Fruit fly (Drosophila melanogaster) whole organism, embryonic: ENCODE data around the gene Pdxk.

Experiments
- Ada2b ChIP-seq: fragments of 200-800 bp; sonication (Bioruptor generic); IDR thresholded peaks from 2 replicates; pipeline ENCODE4 v1.3.6; 2022; ENCODE audit warnings: missing biosample characterization, missing genetic modification characterization
- CG1024 ChIP-seq: fragments of 200-800 bp; sonication (Bioruptor generic); IDR thresholded peaks from 2 replicates; pipeline ENCODE4 v1.3.6; 2022; ENCODE audit warnings: missing biosample characterization, missing genetic modification characterization
- CG10431 ChIP-seq: fragments of 200-800 bp; sonication (Bioruptor generic); optimal IDR thresholded peaks from 3 replicates; lab custom pipeline; 2018; ENCODE audit warnings: missing biosample characterization, mild to moderate bottlenecking, missing genetic modification characterization
- CG10654 ChIP-seq: fragments of 200-800 bp; sonication (Bioruptor generic); optimal IDR thresholded peaks from 2 replicates; lab custom pipeline; 2016; ENCODE audit warnings: missing biosample characterization, missing genetic modification characterization
- CG12236 ChIP-seq: fragments of 200-800 bp; sonication (Bioruptor generic); optimal IDR thresholded peaks from 2 replicates; lab custom pipeline; 2016; ENCODE audit warnings: missing biosample characterization, missing genetic modification characterization
- CG12299 ChIP-seq: fragments of 200-800 bp; sonication (Bioruptor generic); optimal IDR thresholded peaks from 2 replicates; lab custom pipeline; 2018; ENCODE audit warnings: missing biosample characterization, mild to moderate bottlenecking, missing genetic modification characterization
- CG12659 ChIP-seq: fragments of 200-800 bp; sonication (Bioruptor generic); optimal IDR thresholded peaks from 3 replicates; lab custom pipeline; 2017; ENCODE audit warnings: mild to moderate bottlenecking, missing biosample characterization, missing genetic modification reagents, missing genetic modification characterization
- CG14441 ChIP-seq: fragments of 200-800 bp; sonication (Bioruptor generic); IDR thresholded peaks from 2 replicates; pipeline ENCODE4 v1.3.6; 2022; ENCODE audit warnings: missing biosample characterization, missing genetic modification characterization
- CG17328 ChIP-seq: fragments of 200-800 bp; sonication (Bioruptor generic); IDR thresholded peaks from 2 replicates; pipeline ENCODE4 v1.3.6; 2022; ENCODE audit warnings: missing biosample characterization, missing genetic modification characterization
- CG2202 ChIP-seq: fragments of 200-800 bp; sonication (Bioruptor generic); optimal IDR thresholded peaks from 2 replicates; lab custom pipeline; 2018; ENCODE audit warnings: missing biosample characterization, mild to moderate bottlenecking, missing genetic modification characterization
- CG2712 ChIP-seq: fragments of 200-800 bp; optimal IDR thresholded peaks from 3 replicates; lab custom pipeline; 2019; ENCODE audit warnings: missing biosample characterization, mild to moderate bottlenecking, missing genetic modification characterization, moderate library complexity
- CG3995 ChIP-seq: fragments of 200-800 bp; sonication (Bioruptor generic); optimal IDR thresholded peaks from 3 replicates; lab custom pipeline; 2016; ENCODE audit warnings: missing biosample characterization, missing genetic modification characterization
- CG4730 ChIP-seq: fragments of 200-800 bp; sonication (Bioruptor generic); IDR thresholded peaks from 2 replicates; pipeline ENCODE4 v1.3.6; 2022; ENCODE audit warnings: missing biosample characterization, missing genetic modification characterization
- CG8290 ChIP-seq, 3 experiments: fragments of 200-800 bp; sonication (Bioruptor generic); optimal IDR thresholded peaks; 2 replicates each; lab custom pipeline; 2016 to 2019; ENCODE audit warnings: missing biosample characterization in 3 of 3, missing genetic modification characterization in 3 of 3, mild to moderate bottlenecking in 2 of 3, moderate library complexity in 1 of 3
- CG9727 ChIP-seq: fragments of 200-800 bp; sonication (Bioruptor generic); optimal IDR thresholded peaks from 3 replicates; lab custom pipeline; 2017; ENCODE audit warnings: missing biosample characterization, mild to moderate bottlenecking, missing genetic modification characterization
- Dbx ChIP-seq: fragments of 200-800 bp; sonication (Bioruptor generic); IDR thresholded peaks from 3 replicates; pipeline ENCODE4 v1.3.6; 2022; ENCODE audit warnings: missing biosample characterization, missing genetic modification characterization
- Deaf1 ChIP-seq: fragments of 200-800 bp; optimal IDR thresholded peaks from 3 replicates; lab custom pipeline; 2019; ENCODE audit warnings: missing biosample characterization, mild to moderate bottlenecking, missing genetic modification characterization, moderate library complexity
- Dip2 ChIP-seq: fragments of 200-800 bp; sonication (Bioruptor generic); IDR thresholded peaks from 2 replicates; pipeline ENCODE4 v1.3.6; 2022; ENCODE audit warnings: missing biosample characterization, missing genetic modification characterization
- Dip3 ChIP-seq: fragments of 200-800 bp; sonication (Bioruptor generic); optimal IDR thresholded peaks from 3 replicates; lab custom pipeline; 2016; ENCODE audit warnings: missing biosample characterization, missing genetic modification characterization
- Doc3 ChIP-seq: fragments of 200-800 bp; sonication (Bioruptor generic); IDR thresholded peaks from 3 replicates; pipeline ENCODE4 v1.3.6; 2022; ENCODE audit warnings: missing biosample characterization, missing genetic modification characterization; ENCODE audit not compliant: partially characterized antibody
- Fer3 ChIP-seq: fragments of 200-800 bp; sonication (Bioruptor generic); optimal IDR thresholded peaks from 2 replicates; lab custom pipeline; 2018; ENCODE audit warnings: missing biosample characterization, mild to moderate bottlenecking, missing genetic modification characterization, moderate library complexity
- HmgD ChIP-seq: fragments of 200-800 bp; sonication (Bioruptor generic); optimal IDR thresholded peaks from 3 replicates; lab custom pipeline; 2016; ENCODE audit warnings: missing biosample characterization, missing genetic modification characterization
- Lhr ChIP-seq: fragments of 200-800 bp; sonication (Bioruptor generic); optimal IDR thresholded peaks from 3 replicates; lab custom pipeline; 2017; ENCODE audit warnings: mild to moderate bottlenecking, missing biosample characterization, missing genetic modification reagents, missing genetic modification characterization
- MESR4 ChIP-seq: fragments of 200-800 bp; sonication (Bioruptor generic); optimal IDR thresholded peaks from 2 replicates; lab custom pipeline; 2018; ENCODE audit warnings: missing biosample characterization, mild to moderate bottlenecking, missing genetic modification characterization, moderate library complexity
- NFAT ChIP-seq: fragments of 200-800 bp; sonication (Bioruptor generic); IDR thresholded peaks from 2 replicates; pipeline ENCODE4 v1.3.6; 2022; ENCODE audit warnings: missing biosample characterization, missing genetic modification characterization
- Oaz ChIP-seq: fragments of 200-800 bp; sonication (Bioruptor generic); IDR thresholded peaks from 2 replicates; pipeline ENCODE4 v1.3.6; 2022; ENCODE audit warnings: missing biosample characterization, missing genetic modification characterization
- Rx ChIP-seq: fragments of 200-800 bp; sonication (Bioruptor generic); IDR thresholded peaks from 2 replicates; pipeline ENCODE4 v1.3.6; 2022; ENCODE audit warnings: missing biosample characterization, missing genetic modification characterization
- Trl ChIP-seq, 3 experiments: fragments of >200 bp in 2 of 3; fragments of 200-800 bp in 1 of 3; sonication (Bioruptor generic) in 1 of 3; optimal IDR thresholded peaks; 2 replicates in 1 of 3; 3 replicates in 2 of 3; lab custom pipeline; 2016 to 2017; ENCODE audit warnings: missing biosample characterization in 1 of 3, missing genetic modification characterization in 1 of 3
- ato ChIP-seq: fragments of 200-800 bp; sonication (Bioruptor generic); IDR thresholded peaks from 2 replicates; pipeline ENCODE4 v1.3.6; 2022; ENCODE audit warnings: missing biosample characterization, missing genetic modification characterization; ENCODE audit not compliant: partially characterized antibody
- btn ChIP-seq: fragments of 200-800 bp; sonication (Bioruptor generic); optimal IDR thresholded peaks from 2 replicates; lab custom pipeline; 2016; ENCODE audit warnings: missing biosample characterization, missing genetic modification characterization
- chm ChIP-seq: fragments of 200-800 bp; sonication (Bioruptor generic); IDR thresholded peaks from 2 replicates; pipeline ENCODE4 v1.3.6; 2022; ENCODE audit warnings: missing biosample characterization, missing genetic modification characterization
- dan ChIP-seq: fragments of 200-800 bp; sonication (Bioruptor generic); IDR thresholded peaks from 2 replicates; pipeline ENCODE4 v1.3.6; 2022; ENCODE audit warnings: missing biosample characterization, missing genetic modification characterization
- ind ChIP-seq: fragments of 200-800 bp; sonication (Bioruptor generic); optimal IDR thresholded peaks from 3 replicates; lab custom pipeline; 2016; ENCODE audit warnings: missing biosample characterization, missing genetic modification characterization
- kah ChIP-seq: fragments of 200-800 bp; sonication (Bioruptor generic); optimal IDR thresholded peaks from 2 replicates; lab custom pipeline; 2018; ENCODE audit warnings: missing biosample characterization, mild to moderate bottlenecking, missing genetic modification characterization
- lbe ChIP-seq: fragments of 200-800 bp; sonication (Bioruptor generic); optimal IDR thresholded peaks from 2 replicates; lab custom pipeline; 2016; ENCODE audit warnings: missing biosample characterization, mild to moderate bottlenecking, missing genetic modification characterization
- lola ChIP-seq, 3 experiments: fragments of >200 bp in 2 of 3; fragments of 200-800 bp in 1 of 3; sonication (Bioruptor generic) in 1 of 3; optimal IDR thresholded peaks; 2 replicates each; lab custom pipeline; 2017 to 2019; ENCODE audit warnings: missing biosample characterization in 3 of 3, missing genetic modification characterization in 3 of 3, mild to moderate bottlenecking in 1 of 3, moderate library complexity in 1 of 3
- maf-S ChIP-seq: fragments of 200-800 bp; sonication (Bioruptor generic); optimal IDR thresholded peaks from 2 replicates; lab custom pipeline; 2016; ENCODE audit warnings: missing biosample characterization, missing genetic modification characterization
- mld ChIP-seq: fragments of 200-800 bp; sonication (Bioruptor generic); IDR thresholded peaks from 3 replicates; pipeline ENCODE4 v1.3.6; 2022; ENCODE audit warnings: missing biosample characterization, missing genetic modification characterization; ENCODE audit not compliant: partially characterized antibody
- sens ChIP-seq: fragments of 200-800 bp; sonication (Bioruptor generic); peaks from one replicate; lab custom pipeline; 2016; ENCODE audit warnings: missing biosample characterization, missing genetic modification characterization
- so ChIP-seq: fragments of 200-800 bp; sonication (Bioruptor generic); IDR thresholded peaks from 3 replicates; pipeline ENCODE4 v1.3.6; 2022; ENCODE audit warnings: missing biosample characterization, missing genetic modification characterization
- tx ChIP-seq: fragments of 200-800 bp; sonication (Bioruptor generic); optimal IDR thresholded peaks from 2 replicates; lab custom pipeline; 2016; ENCODE audit warnings: missing biosample characterization, missing genetic modification characterization
- yki ChIP-seq: fragments of >200 bp; optimal IDR thresholded peaks from 3 replicates; lab custom pipeline; 2018

Pdxk gene

dm6 chr3L:9410754-9411423, 50.8 kb downstream of the Pdxk start, which contains the start of the genes CG4022 and Cpsf5 (continued):
- peak; percentile 80 for TF ChIP-seq CG8290 (GFP tag; optimal IDR thresholded peaks at IDR 0.05; lab: Kevin White, UChicago)
- TF ChIP-seq CG8290 (tag; optimal IDR thresholded peaks at IDR 0.05; lab: Kevin White, UChicago): peak; percentile 31 to 35
- no peak for TF ChIP-seq yki (lab: Kevin White, UChicago)
- peak; percentile 40 for TF ChIP-seq tx
- TF ChIP-seq Ada2b (GFP tag; lab: Robert Waterston, UW): peak; percentile 78
- peak; percentile 50; the same call in 1 of the 2 replicates for TF ChIP-seq chm (GFP tag; lab: Robert Waterston, UW)
- TF ChIP-seq CG2712 (tag; lab: Kevin White, UChicago): peak; percentile 91
- peak in 1 of 3 experiments; percentile 84 for TF ChIP-seq lola (GFP tag; optimal IDR thresholded peaks at IDR 0.05; lab: Kevin White, UChicago)
- TF ChIP-seq Oaz (GFP tag; lab: Robert Waterston, UW): peak; percentile 80
- TF ChIP-seq Dbx (GFP tag; lab: Robert Waterston, UW): peak; percentile 93
- peak; percentile 62 for TF ChIP-seq CG4730 (GFP tag; lab: Robert Waterston, UW)
- peak; percentile 72 for TF ChIP-seq NFAT (GFP tag; lab: Robert Waterston, UW)
- TF ChIP-seq Dip3 (GFP tag; lab: Kevin White, UChicago): peak; percentile 53
- peak; percentile 22 for TF ChIP-seq kah (GFP tag; lab: Kevin White, UChicago)
- TF ChIP-seq CG17328 (GFP tag; lab: Robert Waterston, UW): peak; percentile 87
- no peak for TF ChIP-seq dan (GFP tag; lab: Robert Waterston, UW)
- TF ChIP-seq CG1024 (GFP tag; lab: Robert Waterston, UW): peak; percentile 66
- TF ChIP-seq Dip2 (GFP tag; lab: Robert Waterston, UW): no peak
- peak; percentile 78 for TF ChIP-seq Fer3 (tag; lab: Kevin White, UChicago)
- TF ChIP-seq CG12236 (GFP tag; lab: Kevin White, UChicago): no peak
- TF ChIP-seq MESR4 (GFP tag; lab: Kevin White, UChicago): peak; percentile 50
- TF ChIP-seq CG14441: peak; percentile 83
- TF ChIP-seq sens (GFP tag; lab: Kevin White, UChicago): peak; percentile 92
- no peak for TF ChIP-seq HmgD (GFP tag; lab: Kevin White, UChicago)
- TF ChIP-seq CG9727 (GFP tag; lab: Kevin White, UChicago): peak; percentile 84
- peak; percentile 66 for TF ChIP-seq lbe (GFP tag; lab: Kevin White, UChicago)
- peak; percentile 85; the same call in 2 of the 3 replicates for TF ChIP-seq so
- peak; percentile 69 for TF ChIP-seq CG2202 (tag; lab: Kevin White, UChicago)
- TF ChIP-seq mld (GFP tag; lab: Robert Waterston, UW): no peak
- peak; percentile 80 for TF ChIP-seq Lhr (GFP tag; lab: Kevin White, UChicago)
- TF ChIP-seq ato (GFP tag; lab: Robert Waterston, UW): no peak
- peak; percentile 84 for TF ChIP-seq CG12299 (tag; lab: Kevin White, UChicago)
- peak; percentile 80 for TF ChIP-seq CG10654 (GFP tag; lab: Kevin White, UChicago)
- peak; percentile 91 for TF ChIP-seq CG12659
- peak; percentile 81 for TF ChIP-seq CG10431
- TF ChIP-seq maf-S (GFP tag; lab: Kevin White, UChicago): peak; percentile 49
- no peak for TF ChIP-seq Doc3
- peak; percentile 60 for TF ChIP-seq Deaf1 (tag; lab: Kevin White, UChicago)
- TF ChIP-seq Rx: peak; percentile 38; the same call in 1 of the 2 replicates
- TF ChIP-seq btn (GFP tag; lab: Kevin White, UChicago): no peak
- TF ChIP-seq Trl (optimal IDR thresholded peaks at IDR 0.05; lab: Kevin White, UChicago): no peak
- TF ChIP-seq Trl (GFP tag; optimal IDR thresholded peaks at IDR 0.05; lab: Kevin White, UChicago): peak; percentile 57
- TF ChIP-seq ind (GFP tag; lab: Kevin White, UChicago): peak; percentile 75
- TF ChIP-seq CG3995: peak; percentile 6
- TF ChIP-seq, all 482 proteins: peak for 376
